Worm (Caenorhabditis elegans) whole organism, late embryonic: ENCODE data around the gene hap-1.

Source experiments
- K02D7.2 ChIP-seq: sonication (generic microtip); optimal IDR thresholded peaks from 2 replicates; lab custom pipeline; 2017; ENCODE audit warnings: mild to moderate bottlenecking, missing genetic modification characterization, missing compliant biosample characterization
- ama-1 ChIP-seq: fragments of 150-350 bp; optimal IDR thresholded peaks from 2 replicates; lab custom pipeline; 2014
- eyg-1 ChIP-seq: sonication (generic microtip); optimal IDR thresholded peaks from 2 replicates; lab custom pipeline; 2016; ENCODE audit warnings: missing genotype, missing genetic modification characterization, missing compliant biosample characterization
- pax-1 ChIP-seq: fragments of 150-350 bp; optimal IDR thresholded peaks from 2 replicates; lab custom pipeline; 2014; ENCODE audit warnings: missing biosample characterization, missing genetic modification characterization
- pha-4 ChIP-seq: fragments of 150-350 bp; optimal IDR thresholded peaks from 2 replicates; lab custom pipeline; 2018; ENCODE audit warnings: missing biosample characterization, missing genetic modification reagents, missing genetic modification characterization
- sox-4 ChIP-seq: sonication (generic microtip); optimal IDR thresholded peaks from 2 replicates; lab custom pipeline; 2017; ENCODE audit warnings: mild to moderate bottlenecking, missing genetic modification characterization, inconsistent platforms, missing compliant biosample characterization
- unc-55 ChIP-seq: sonication (generic microtip); optimal IDR thresholded peaks from 2 replicates; lab custom pipeline; 2017; ENCODE audit warnings: missing biosample characterization, missing genetic modification reagents, missing genetic modification characterization

DNA sequence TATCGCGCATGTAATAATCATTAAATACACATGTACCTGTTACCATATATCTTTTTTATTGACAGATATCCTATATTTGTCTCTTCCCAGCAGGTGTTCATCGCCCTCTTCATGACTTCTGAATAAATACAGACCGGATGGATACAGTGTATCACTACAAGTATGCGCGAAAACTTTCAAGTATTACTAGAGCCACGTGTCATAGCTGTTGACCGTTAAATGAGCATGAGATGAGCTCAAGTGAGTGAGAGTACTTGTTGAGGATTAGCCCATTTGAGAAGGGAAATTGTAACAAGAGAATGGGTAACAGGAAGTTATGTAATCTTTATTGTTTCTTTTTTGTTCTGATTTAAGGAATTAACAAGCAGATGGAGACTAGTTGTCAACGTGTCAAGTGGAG is 18.7 kb upstream of the hap-1 start:
- TF ChIP-seq pax-1 (tag; lab: Kevin White, UChicago), result no peak
- TF ChIP-seq K02D7.2 (tag; lab: Kevin White, UChicago), result no peak
- TF ChIP-seq ama-1 (lab: Kevin White, UChicago), result no peak
- no peak for TF ChIP-seq unc-55 (GFP tag; lab: Kevin White, UChicago)
- TF ChIP-seq eyg-1, result no peak
- TF ChIP-seq pha-4, result no peak
- TF ChIP-seq sox-4 (tag; lab: Kevin White, UChicago), result no peak
